Worm (Caenorhabditis elegans): ENCODE results near the gene C38C3.3.

DNA sequence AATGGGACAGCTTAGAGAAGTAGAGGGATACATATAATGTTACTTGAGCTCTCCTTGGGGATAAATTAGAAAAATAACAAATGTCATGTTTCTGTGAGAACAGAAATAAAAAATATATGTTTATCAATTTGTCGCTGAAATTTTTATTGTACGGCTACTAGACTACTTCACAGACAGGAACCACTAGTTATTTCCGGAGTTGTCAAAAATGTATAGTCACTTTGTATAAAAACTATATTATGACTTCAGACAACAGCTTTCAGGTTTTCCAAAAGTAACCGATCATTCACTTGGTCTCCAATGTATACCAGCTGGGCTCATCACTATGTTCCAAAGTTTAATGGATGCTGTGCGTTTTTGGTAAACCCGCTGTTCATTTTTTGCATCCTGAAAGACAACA is 44.1 kb upstream of the C38C3.3 start, which contains the start of gene srj-23:
- TF ChIP-seq flt-1 (GFP tag; IDR thresholded peaks at IDR 0.05) (no peak), ztf-23 (GFP tag; IDR thresholded peaks at IDR 0.05) (no peak)

All from whole organism, midembryonic.